Fruit fly (Drosophila melanogaster): ENCODE measurements around the gene noc.

noc gene

DNA sequence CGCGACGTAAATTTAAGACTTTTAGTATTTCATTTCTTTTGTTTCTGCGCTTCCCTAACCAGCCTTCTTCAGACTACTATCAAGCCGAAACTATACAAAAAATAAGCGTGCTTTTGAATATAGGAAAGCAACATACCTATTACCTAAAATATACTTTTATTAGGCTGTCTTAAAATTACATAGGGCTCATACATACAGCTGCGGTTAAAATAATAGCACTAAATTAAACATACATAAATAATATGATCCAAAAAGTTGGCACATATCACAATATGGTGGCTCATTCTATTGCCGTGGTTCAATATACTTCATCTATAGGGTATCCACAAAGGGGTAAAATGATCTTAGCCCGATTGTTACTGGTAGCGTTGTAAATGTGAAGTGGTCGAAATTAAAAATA, 9.7 kb downstream of the noc start (continued):
- TF ChIP-seq CG3847 (GFP tag; IDR thresholded peaks at IDR 0.05) = peak; percentile 54; the same call in 1 of the 2 replicates
- TF ChIP-seq CG4617 (GFP tag; optimal IDR thresholded peaks at IDR 0.05; ENCODE audit: borderline replicate concordance) = peak; percentile 17
- TF ChIP-seq CG6791 (GFP tag; IDR thresholded peaks at IDR 0.05; ENCODE audit: partially characterized antibody) = no peak
- TF ChIP-seq slou (GFP tag; optimal IDR thresholded peaks at IDR 0.05) = no peak
- TF ChIP-seq CG7839 (tag; optimal IDR thresholded peaks at IDR 0.05) = peak; percentile 74
- peak; percentile 74 for TF ChIP-seq CG2120 (GFP tag; optimal IDR thresholded peaks at IDR 0.05)
- no peak for TF ChIP-seq sna (GFP tag; IDR thresholded peaks at IDR 0.05; ENCODE audit: partially characterized antibody)
- TF ChIP-seq Sin3A (optimal IDR thresholded peaks at IDR 0.05) = no peak
- peak; percentile 57 for TF ChIP-seq CG16815 (GFP tag; optimal IDR thresholded peaks at IDR 0.05)
- no peak for TF ChIP-seq Sry-β (GFP tag; optimal IDR thresholded peaks at IDR 0.05)
- no peak for TF ChIP-seq TFAM (GFP tag; optimal IDR thresholded peaks at IDR 0.05)
- TF ChIP-seq CG17912 (GFP tag; optimal IDR thresholded peaks at IDR 0.05) = no peak
- TF ChIP-seq Mad (GFP tag; optimal IDR thresholded peaks at IDR 0.05) = peak; percentile 3
- TF ChIP-seq caup (GFP tag; optimal IDR thresholded peaks at IDR 0.05; ENCODE audit: severe bottlenecking) = peak; percentile 10
- TF ChIP-seq CG17612 (GFP tag; IDR thresholded peaks at IDR 0.05) = peak; percentile 40; the same call in 1 of the 2 replicates
- no peak for TF ChIP-seq Opbp (GFP tag; IDR thresholded peaks at IDR 0.05; ENCODE audit: partially characterized antibody)
- no peak for TF ChIP-seq slp2 (GFP tag; optimal IDR thresholded peaks at IDR 0.05)
- TF ChIP-seq Meics (GFP tag; optimal IDR thresholded peaks at IDR 0.05) = peak; percentile 30
- no peak for TF ChIP-seq YL-1 (GFP tag; optimal IDR thresholded peaks at IDR 0.05)
- TF ChIP-seq dmrt99B (tag; optimal IDR thresholded peaks at IDR 0.05) = peak; percentile 77
- TF ChIP-seq C15 (GFP tag; IDR thresholded peaks at IDR 0.05) = 0 out of 3 replicates have a peak, but pooled peaks have one; percentile 46
- TF ChIP-seq CG6654 (GFP tag; optimal IDR thresholded peaks at IDR 0.05) = no peak
- no peak for TF ChIP-seq vnd (GFP tag; IDR thresholded peaks at IDR 0.05; ENCODE audit: partially characterized antibody)
- no peak for TF ChIP-seq CG12104 (GFP tag; optimal IDR thresholded peaks at IDR 0.05)
- peak; percentile 58 for TF ChIP-seq org-1 (GFP tag; optimal IDR thresholded peaks at IDR 0.05)
- peak; percentile 8 for TF ChIP-seq CG5180 (GFP tag; optimal IDR thresholded peaks at IDR 0.05)
- TF ChIP-seq scrt (GFP tag; optimal IDR thresholded peaks at IDR 0.05) = peak; percentile 16
- TF ChIP-seq cwo (GFP tag; optimal IDR thresholded peaks at IDR 0.05) = peak; percentile 43
- no peak for TF ChIP-seq Lim3 (GFP tag; IDR thresholded peaks at IDR 0.05)
- no peak for TF ChIP-seq lbe (GFP tag; optimal IDR thresholded peaks at IDR 0.05)
- TF ChIP-seq CG6689 (GFP tag; IDR thresholded peaks at IDR 0.05) = peak; percentile 81; the same call in 1 of the 2 replicates
- peak; percentile 77 for TF ChIP-seq CG17359 (tag; optimal IDR thresholded peaks at IDR 0.05)
- no peak for TF ChIP-seq MESR4 (GFP tag; optimal IDR thresholded peaks at IDR 0.05)
- TF ChIP-seq Xrp1 (GFP tag; IDR thresholded peaks at IDR 0.05) = peak; percentile 86
- no peak for TF ChIP-seq B-H2 (GFP tag; optimal IDR thresholded peaks at IDR 0.05)
- TF ChIP-seq CG11695 (GFP tag; IDR thresholded peaks at IDR 0.05) = peak; percentile 85
- TF ChIP-seq gsb (GFP tag; IDR thresholded peaks at IDR 0.05) = peak; percentile 56
- no peak for TF ChIP-seq CG2129 (GFP tag; IDR thresholded peaks at IDR 0.05; ENCODE audit: partially characterized antibody)
- peak; percentile 71 for TF ChIP-seq Ada2b (GFP tag; IDR thresholded peaks at IDR 0.05)
- TF ChIP-seq CTCF (GFP tag; optimal IDR thresholded peaks at IDR 0.05) = no peak
- no peak for TF ChIP-seq Mrtf (GFP tag; IDR thresholded peaks at IDR 0.05)
- TF ChIP-seq pros (GFP tag; optimal IDR thresholded peaks at IDR 0.05) = no peak
- TF ChIP-seq ftz-f1 (GFP tag; optimal IDR thresholded peaks at IDR 0.05) = no peak
- peak; percentile 34 for TF ChIP-seq CG16863 (GFP tag; optimal IDR thresholded peaks at IDR 0.05)
- TF ChIP-seq vfl (GFP tag; optimal IDR thresholded peaks at IDR 0.05) = peak; percentile 40
- peak; percentile 66 for TF ChIP-seq Aef1 (GFP tag; IDR thresholded peaks at IDR 0.05)
- peak; percentile 55 for TF ChIP-seq lilli (GFP tag; optimal IDR thresholded peaks at IDR 0.05)
- TF ChIP-seq tna (GFP tag; IDR thresholded peaks at IDR 0.05; ENCODE audit: partially characterized antibody) = no peak
- TF ChIP-seq unpg (GFP tag; optimal IDR thresholded peaks at IDR 0.05) = peak; percentile 79
- no peak for TF ChIP-seq wek (GFP tag; optimal IDR thresholded peaks at IDR 0.05)
- TF ChIP-seq fru (optimal IDR thresholded peaks at IDR 0.05) = no peak
- TF ChIP-seq Hmx (GFP tag; optimal IDR thresholded peaks at IDR 0.05) = no peak

All from whole organism, embryonic.